Fruit fly (Drosophila melanogaster): Measurements from ENCODE around the gene CG34293.

dm6 chr3R:27167350-27167749, 2.0 kb upstream of the CG34293 start:
- no peak for TF ChIP-seq CG8478 (optimal IDR thresholded peaks at IDR 0.05)
- TF ChIP-seq CTCF (optimal IDR thresholded peaks at IDR 0.05): no peak

Data from S2 (cell line).